Worm (Caenorhabditis elegans) whole organism, L1 larva: ENCODE results near the gene bud-31.

Experiments
- C34B4.2 ChIP-seq: sonication (generic microtip); optimal IDR thresholded peaks from 2 replicates; lab custom pipeline; 2017; ENCODE audit warnings: mild to moderate bottlenecking, missing genetic modification characterization, missing compliant biosample characterization
- ama-1 ChIP-seq: fragments of 150-350 bp; optimal IDR thresholded peaks from 2 replicates; lab custom pipeline; 2014
- ceh-82 ChIP-seq, 3 experiments: fragments of 150-350 bp in 1 of 3; sonication (generic microtip) in 2 of 3; optimal IDR thresholded peaks; 2 replicates each; lab custom pipeline; 2014 to 2017; ENCODE audit warnings: missing biosample characterization in 3 of 3, missing genetic modification characterization in 3 of 3
- dpl-1 ChIP-seq, 3 experiments: fragments of 150-350 bp in 2 of 3; sonication (generic microtip) in 1 of 3; optimal IDR thresholded peaks; 2 replicates each; lab custom pipeline; 2014 to 2017; ENCODE audit warnings: missing biosample characterization in 3 of 3, missing genetic modification characterization in 3 of 3, missing genetic modification reagents in 3 of 3
- dsc-1 ChIP-seq: sonication (generic microtip); optimal IDR thresholded peaks from 2 replicates; lab custom pipeline; 2016; ENCODE audit warnings: mild to moderate bottlenecking, missing genetic modification characterization, missing compliant biosample characterization
- efl-1 ChIP-seq, 4 experiments: fragments of 150-350 bp; optimal IDR thresholded peaks in 3 of 4; peaks in 1 of 4; 1 replicate in 1 of 4; 2 replicates in 3 of 4; lab custom pipeline; 2014; ENCODE audit warnings: missing biosample characterization in 2 of 4, missing genetic modification characterization in 2 of 4, missing genetic modification reagents in 2 of 4
- efl-3 ChIP-seq: fragments of 200-800 bp; sonication (Bioruptor generic); optimal IDR thresholded peaks from 2 replicates; lab custom pipeline; 2018; ENCODE audit warnings: mild to moderate bottlenecking, missing genetic modification characterization, missing compliant biosample characterization
- elt-3 ChIP-seq, 6 experiments: fragments of 150-350 bp in 1 of 6; sonication (generic microtip); optimal IDR thresholded peaks; 2 replicates each; lab custom pipeline; 2017 to 2018; ENCODE audit warnings: missing biosample characterization in 6 of 6, missing genetic modification characterization in 6 of 6, inconsistent platforms in 1 of 6
- fkh-4 ChIP-seq: sonication (generic microtip); optimal IDR thresholded peaks from 2 replicates; lab custom pipeline; 2016; ENCODE audit warnings: missing compliant biosample characterization, missing genetic modification characterization, borderline replicate concordance
- fos-1 ChIP-seq: fragments of 150-350 bp; optimal IDR thresholded peaks from 2 replicates; lab custom pipeline; 2014; ENCODE audit warnings: missing biosample characterization, missing genetic modification characterization
- grh-1 ChIP-seq: fragments of 200-800 bp; sonication (Bioruptor generic); IDR thresholded peaks from 2 replicates; pipeline ENCODE4 v1.3.6; 2022; ENCODE audit warnings: missing genetic modification reagents, missing genetic modification characterization, missing compliant biosample characterization
- hlh-17 ChIP-seq: fragments of 200-800 bp; sonication (Bioruptor generic); optimal IDR thresholded peaks from 2 replicates; lab custom pipeline; 2018; ENCODE audit warnings: missing genetic modification characterization, mild to moderate bottlenecking, missing compliant biosample characterization, moderate library complexity, borderline replicate concordance
- hlh-4 ChIP-seq: sonication (generic microtip); optimal IDR thresholded peaks from 2 replicates; lab custom pipeline; 2016; ENCODE audit warnings: mild to moderate bottlenecking, missing genetic modification characterization, missing compliant biosample characterization
- isw-1 ChIP-seq: fragments of 200-800 bp; sonication (Bioruptor generic); IDR thresholded peaks from 2 replicates; pipeline ENCODE4 v1.3.6; 2022; ENCODE audit warnings: missing genetic modification characterization, missing compliant biosample characterization
- jun-1 ChIP-seq: fragments of 150-350 bp; optimal IDR thresholded peaks from 2 replicates; lab custom pipeline; 2014; ENCODE audit warnings: missing biosample characterization, missing genetic modification reagents, missing genetic modification characterization
- lin-14 ChIP-seq: fragments of 200-800 bp; sonication (Bioruptor generic); optimal IDR thresholded peaks from 2 replicates; lab custom pipeline; 2018; ENCODE audit warnings: mild to moderate bottlenecking, missing genetic modification characterization, moderate library complexity, missing compliant biosample characterization
- lin-15B ChIP-seq: fragments of 150-350 bp; sonication (generic microtip); optimal IDR thresholded peaks from 3 replicates; lab custom pipeline; 2014; ENCODE audit warnings: missing biosample characterization, missing genetic modification characterization
- lin-35 ChIP-seq, 2 experiments: fragments of 150-350 bp; optimal IDR thresholded peaks; 2 replicates each; lab custom pipeline; 2014; ENCODE audit warnings: missing biosample characterization in 2 of 2, missing genetic modification characterization in 2 of 2, missing genetic modification reagents in 2 of 2
- lin-39 ChIP-seq: fragments of 150-350 bp; optimal IDR thresholded peaks from 2 replicates; lab custom pipeline; 2014; ENCODE audit warnings: missing biosample characterization, missing genetic modification reagents, missing genetic modification characterization
- lsy-2 ChIP-seq, 2 experiments: fragments of 150-350 bp; optimal IDR thresholded peaks; 2 replicates each; lab custom pipeline; 2014; ENCODE audit warnings: missing biosample characterization in 2 of 2, missing genetic modification characterization in 2 of 2
- mef-2 ChIP-seq: fragments of 150-350 bp; optimal IDR thresholded peaks from 2 replicates; lab custom pipeline; 2014; ENCODE audit warnings: missing biosample characterization, missing genetic modification characterization
- nhr-11 ChIP-seq: fragments of 150-350 bp; optimal IDR thresholded peaks from 2 replicates; lab custom pipeline; 2014; ENCODE audit warnings: missing biosample characterization, missing genetic modification characterization
- nhr-20 ChIP-seq: sonication (generic microtip); optimal IDR thresholded peaks from 2 replicates; lab custom pipeline; 2016; ENCODE audit warnings: mild to moderate bottlenecking, missing genetic modification characterization, missing compliant biosample characterization
- nhr-237 ChIP-seq: fragments of 150-350 bp; optimal IDR thresholded peaks from 2 replicates; lab custom pipeline; 2014; ENCODE audit warnings: missing biosample characterization, missing genetic modification characterization
- nhr-28 ChIP-seq: fragments of 150-350 bp; optimal IDR thresholded peaks from 2 replicates; lab custom pipeline; 2014; ENCODE audit warnings: missing biosample characterization, missing genetic modification characterization
- nhr-71 ChIP-seq: sonication (generic microtip); optimal IDR thresholded peaks from 2 replicates; lab custom pipeline; 2016; ENCODE audit warnings: mild to moderate bottlenecking, missing genetic modification characterization, moderate library complexity, missing compliant biosample characterization
- nhr-76 ChIP-seq: sonication (generic microtip); optimal IDR thresholded peaks from 2 replicates; lab custom pipeline; 2017; ENCODE audit warnings: missing biosample characterization, missing genetic modification characterization
- nhr-77 ChIP-seq: fragments of 150-350 bp; optimal IDR thresholded peaks from 2 replicates; lab custom pipeline; 2014; ENCODE audit warnings: missing biosample characterization, missing genetic modification characterization
- nhr-85 ChIP-seq: sonication (generic microtip); peaks from one replicate; lab custom pipeline; 2016; ENCODE audit warnings: missing genetic modification characterization, inconsistent platforms, missing compliant biosample characterization
- nhr-90 ChIP-seq: sonication (generic microtip); optimal IDR thresholded peaks from 2 replicates; lab custom pipeline; 2016; ENCODE audit warnings: mild to moderate bottlenecking, missing genetic modification characterization, missing compliant biosample characterization; ENCODE audit not compliant: poor library complexity
- pag-3 ChIP-seq: sonication (generic microtip); optimal IDR thresholded peaks from 2 replicates; lab custom pipeline; 2017; ENCODE audit warnings: missing genetic modification characterization, mild to moderate bottlenecking, missing compliant biosample characterization, antibody characterized with exemption, borderline replicate concordance; ENCODE audit not compliant: insufficient read depth
- pqm-1 ChIP-seq: sonication (generic microtip); optimal IDR thresholded peaks from 3 replicates; lab custom pipeline; 2017; ENCODE audit warnings: missing biosample characterization, missing genetic modification characterization
- rnt-1 ChIP-seq: sonication (generic microtip); optimal IDR thresholded peaks from 2 replicates; lab custom pipeline; 2016; ENCODE audit warnings: mild to moderate bottlenecking, missing genetic modification characterization, moderate library complexity, missing compliant biosample characterization
- snu-23 ChIP-seq: sonication (generic microtip); optimal IDR thresholded peaks from 2 replicates; lab custom pipeline; 2016; ENCODE audit warnings: missing genetic modification characterization, missing compliant biosample characterization
- swsn-7 ChIP-seq: sonication (generic microtip); optimal IDR thresholded peaks from 2 replicates; lab custom pipeline; 2016; ENCODE audit warnings: missing genetic modification characterization, missing compliant biosample characterization
- tbx-2 ChIP-seq: sonication (generic microtip); optimal IDR thresholded peaks from 2 replicates; lab custom pipeline; 2016; ENCODE audit warnings: missing genetic modification characterization, missing compliant biosample characterization
- unc-30 ChIP-seq: sonication (generic microtip); optimal IDR thresholded peaks from 2 replicates; lab custom pipeline; 2017; ENCODE audit warnings: missing biosample characterization, missing genetic modification characterization
- unc-86 ChIP-seq: sonication (generic microtip); optimal IDR thresholded peaks from 2 replicates; lab custom pipeline; 2016; ENCODE audit warnings: missing genetic modification characterization, missing compliant biosample characterization
- unc-98 ChIP-seq: fragments of 200-800 bp; sonication (Bioruptor generic); IDR thresholded peaks from 2 replicates; pipeline ENCODE4 v1.3.6; 2022; ENCODE audit warnings: missing genetic modification characterization, missing compliant biosample characterization
- vab-15 ChIP-seq: sonication (generic microtip); optimal IDR thresholded peaks from 2 replicates; lab custom pipeline; 2017; ENCODE audit warnings: missing genotype, mild to moderate bottlenecking, missing genetic modification characterization, missing compliant biosample characterization
- xbp-1 ChIP-seq: sonication (generic microtip); optimal IDR thresholded peaks from 2 replicates; lab custom pipeline; 2016; ENCODE audit warnings: missing genetic modification characterization, missing compliant biosample characterization
- zip-4 ChIP-seq: fragments of 200-800 bp; sonication (Bioruptor generic); optimal IDR thresholded peaks from 2 replicates; lab custom pipeline; 2018; ENCODE audit warnings: mild to moderate bottlenecking, missing genetic modification characterization, moderate library complexity, missing compliant biosample characterization

The bud-31 gene

DNA sequence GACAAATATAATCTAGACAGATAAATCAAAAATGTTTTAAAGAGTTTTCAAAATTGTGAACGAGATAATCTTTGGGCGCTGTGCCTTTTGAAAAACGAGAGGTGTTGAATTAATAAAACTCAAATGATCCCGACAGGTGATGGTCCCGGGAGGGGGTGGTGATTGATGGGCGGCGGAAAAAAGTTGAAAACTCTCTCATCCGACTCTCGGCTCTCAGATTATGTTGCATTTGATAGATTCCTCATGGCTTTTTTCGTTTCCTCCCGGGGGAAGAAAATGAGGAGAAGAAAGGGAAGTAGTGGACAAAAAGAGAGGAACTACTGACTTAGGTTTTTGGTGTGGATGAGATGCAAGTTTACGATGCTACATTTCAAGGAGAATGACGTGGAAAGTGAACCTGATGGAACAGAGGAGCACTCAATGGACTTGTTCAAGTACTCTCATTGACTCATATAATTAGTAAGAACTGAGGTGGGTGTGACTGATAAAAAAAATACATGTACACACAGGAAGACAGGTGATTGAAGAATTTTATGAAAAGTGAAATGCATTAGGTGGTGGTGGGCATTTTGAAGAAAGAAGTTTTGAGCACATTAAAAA, 35.1 kb upstream of the bud-31 start:
- TF ChIP-seq nhr-20 (tag; lab: Kevin White, UChicago) (peak; percentile 20), rnt-1 (tag; lab: Kevin White, UChicago) (peak; percentile 74), dsc-1 (tag; lab: Kevin White, UChicago) (peak; percentile 75), nhr-11 (tag; lab: Kevin White, UChicago) (no peak), xbp-1 (tag; lab: Kevin White, UChicago) (no peak), nhr-71 (tag; lab: Kevin White, UChicago) (peak; percentile 60), zip-4 (GFP tag; lab: Kevin White, UChicago) (no peak), nhr-237 (tag; lab: Kevin White, UChicago) (no peak), nhr-77 (tag; lab: Kevin White, UChicago) (no peak), tbx-2 (tag; lab: Kevin White, UChicago) (no peak), lin-35 (GFP tag; optimal IDR thresholded peaks at IDR 0.05; lab: Kevin White, UChicago) (no peak), grh-1 (no peak), lin-15B (no peak), hlh-4 (tag; lab: Kevin White, UChicago) (no peak), isw-1 (GFP tag; lab: Robert Waterston, UW) (no peak), lin-39 (tag; lab: Kevin White, UChicago) (peak; percentile 51), lin-14 (peak; percentile 90), lsy-2 (tag; optimal IDR thresholded peaks at IDR 0.05; lab: Kevin White, UChicago) (peak; percentile 1 to 7), pag-3 (tag; lab: Kevin White, UChicago) (no peak), swsn-7 (tag; lab: Kevin White, UChicago) (peak; percentile 24), unc-30 (tag; lab: Kevin White, UChicago) (no peak), nhr-90 (tag; lab: Kevin White, UChicago) (no peak), mef-2 (tag; lab: Kevin White, UChicago) (no peak), dpl-1 (GFP tag; optimal IDR thresholded peaks at IDR 0.05; lab: Kevin White, UChicago) (no peak), ama-1 (lab: Kevin White, UChicago) (no peak), unc-98 (GFP tag; lab: Robert Waterston, UW) (no peak), efl-1 (optimal IDR thresholded peaks at IDR 0.05; lab: Kevin White, UChicago) (no peak), efl-1 (GFP tag; optimal IDR thresholded peaks at IDR 0.05 in 1 of 2; lab: Kevin White, UChicago) (peak in 1 of 2 experiments; percentile 3), fkh-4 (no peak), snu-23 (peak; percentile 19), pqm-1 (tag; lab: Kevin White, UChicago) (no peak), fos-1 (no peak), nhr-28 (tag; lab: Kevin White, UChicago) (no peak), vab-15 (tag; lab: Kevin White, UChicago) (no peak), nhr-76 (tag; lab: Kevin White, UChicago) (no peak), nhr-85 (tag; lab: Kevin White, UChicago) (peak; percentile 9), unc-86 (tag; lab: Kevin White, UChicago) (no peak)
- TF ChIP-seq, all 84 proteins: peak for 11

DNA sequence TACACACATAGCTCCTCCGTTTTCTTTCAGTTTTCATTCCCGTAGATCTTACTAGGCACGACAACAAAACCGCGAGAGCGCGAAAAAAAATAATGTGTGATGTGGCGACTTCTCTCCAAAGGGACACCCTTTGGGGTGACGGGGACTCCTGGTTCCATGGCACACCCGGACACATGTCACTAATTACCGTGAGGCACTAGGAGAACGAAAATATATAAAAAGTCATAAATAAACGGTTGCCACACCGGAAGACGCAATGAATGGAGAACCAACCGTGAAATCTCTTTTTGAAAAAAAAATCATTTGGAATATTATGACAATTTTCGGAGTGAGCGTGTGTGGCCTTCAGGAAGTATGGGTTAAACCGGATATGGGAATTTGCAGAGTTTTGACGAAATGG, 34.1 kb upstream of the bud-31 start:
- TF ChIP-seq efl-3 (GFP tag; lab: Kevin White, UChicago): no peak
- no peak for TF ChIP-seq unc-86 (tag; lab: Kevin White, UChicago)
- no peak for TF ChIP-seq jun-1
- no peak for TF ChIP-seq C34B4.2 (tag; lab: Kevin White, UChicago)
- TF ChIP-seq efl-1 (optimal IDR thresholded peaks at IDR 0.05; lab: Kevin White, UChicago): no peak
- peak in 1 of 2 experiments; percentile 42 for TF ChIP-seq efl-1 (GFP tag; optimal IDR thresholded peaks at IDR 0.05 in 1 of 2; lab: Kevin White, UChicago)
- TF ChIP-seq dsc-1 (tag; lab: Kevin White, UChicago): peak; percentile 53

DNA sequence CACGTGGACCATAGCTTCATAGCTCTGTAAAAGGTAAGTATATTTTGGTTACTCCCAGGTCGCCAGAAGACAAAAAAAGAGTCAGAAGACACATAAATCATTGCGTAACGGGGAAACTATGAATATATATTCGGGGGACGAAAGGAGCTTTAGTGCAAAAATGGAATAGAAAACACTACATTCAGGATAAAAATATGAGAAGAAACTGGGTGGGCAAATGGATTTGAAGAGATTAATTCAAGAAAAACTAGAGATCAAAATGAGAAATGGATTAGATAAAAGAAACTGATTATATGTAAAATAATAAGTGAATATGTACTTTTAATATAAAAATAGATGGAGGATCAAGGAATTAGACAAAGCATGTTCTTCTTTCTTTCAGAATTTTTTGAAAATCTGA, 31.1 kb upstream of the bud-31 start, which contains the start of gene C07A9.12:
C07A9.12 (minus strand) TSS at position 101 of the 400 bp plus-strand sequence.
- TF ChIP-seq dsc-1 (tag; lab: Kevin White, UChicago) (peak; percentile 3), pag-3 (tag; lab: Kevin White, UChicago) (no peak), elt-3 (tag; optimal IDR thresholded peaks at IDR 0.05; lab: Kevin White, UChicago) (no peak), swsn-7 (tag; lab: Kevin White, UChicago) (no peak), efl-1 (optimal IDR thresholded peaks at IDR 0.05; lab: Kevin White, UChicago) (no peak), efl-1 (GFP tag; optimal IDR thresholded peaks at IDR 0.05 in 1 of 2; lab: Kevin White, UChicago) (no peak), hlh-17 (GFP tag; lab: Kevin White, UChicago) (no peak), nhr-77 (tag; lab: Kevin White, UChicago) (no peak), ceh-82 (tag; optimal IDR thresholded peaks at IDR 0.05; lab: Kevin White, UChicago) (no peak)
